Worm (Caenorhabditis elegans): ENCODE results near the gene oac-1.

ce11 chrV:19543509-19543908 lies 12.3 kb downstream of the oac-1 start:
- TF ChIP-seq hlh-6 (tag; optimal IDR thresholded peaks at IDR 0.05) (no peak), fkh-10 (GFP tag; optimal IDR thresholded peaks at IDR 0.05) (no peak), nfya-1 (tag; optimal IDR thresholded peaks at IDR 0.05) (no peak), ama-1 (optimal IDR thresholded peaks at IDR 0.05) (no peak), ceh-18 (tag; optimal IDR thresholded peaks at IDR 0.05) (no peak), F13H6.1 (tag; optimal IDR thresholded peaks at IDR 0.05) (no peak)

Measured in whole organism, late embryonic.